Fruit fly (Drosophila melanogaster): ENCODE results near the gene CG9682.

DNA sequence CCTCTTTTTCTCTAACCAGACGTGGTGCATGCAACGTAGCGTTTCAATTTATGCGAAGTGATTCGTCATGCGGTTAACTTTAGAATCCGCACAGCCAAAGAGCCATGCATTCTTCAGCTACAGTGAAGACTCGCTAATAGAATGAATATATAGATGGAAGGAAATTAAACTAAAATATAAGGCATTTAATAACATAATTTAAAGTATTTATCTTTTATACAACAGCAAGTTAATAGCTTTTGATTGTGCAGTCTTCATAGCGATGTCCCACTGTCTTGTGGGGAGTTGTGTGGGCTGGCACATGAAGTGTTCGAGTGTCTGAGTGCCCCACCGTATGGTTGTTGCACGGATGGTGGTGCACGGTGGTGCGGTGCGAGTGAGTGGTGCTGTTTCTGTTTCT lies 14.7 kb downstream of the CG9682 start:
- TF ChIP-seq CG8478 (optimal IDR thresholded peaks at IDR 0.05), result no peak
- no peak for TF ChIP-seq EcR (GFP tag; optimal IDR thresholded peaks at IDR 0.05)
- TF ChIP-seq pan (optimal IDR thresholded peaks at IDR 0.05), result no peak
- TF ChIP-seq psq (optimal IDR thresholded peaks at IDR 0.05), result no peak
- TF ChIP-seq Dll (optimal IDR thresholded peaks at IDR 0.05), result no peak

All from whole organism.